Worm (Caenorhabditis elegans) whole organism, early embryonic: Measurements from ENCODE around the gene clec-73.

Experiments used
- B0310.2 ChIP-seq: sonication (generic microtip); optimal IDR thresholded peaks from 2 replicates; lab custom pipeline; 2016; ENCODE audit warnings: mild to moderate bottlenecking, missing genetic modification characterization, missing compliant biosample characterization
- F13C5.2 ChIP-seq: sonication (generic microtip); optimal IDR thresholded peaks from 2 replicates; lab custom pipeline; 2017; ENCODE audit warnings: mild to moderate bottlenecking, missing genetic modification characterization, inconsistent platforms, missing compliant biosample characterization
- aly-1 ChIP-seq: sonication (generic microtip); optimal IDR thresholded peaks from 2 replicates; lab custom pipeline; 2016; ENCODE audit warnings: missing genetic modification characterization, missing compliant biosample characterization
- ama-1 ChIP-seq: fragments of 150-350 bp; optimal IDR thresholded peaks from 2 replicates; lab custom pipeline; 2014
- ceh-13 ChIP-seq: fragments of 200-800 bp; sonication (Bioruptor generic); optimal IDR thresholded peaks from 2 replicates; lab custom pipeline; 2018; ENCODE audit warnings: mild to moderate bottlenecking, missing genetic modification characterization, missing compliant biosample characterization
- ceh-36 ChIP-seq: sonication (generic microtip); optimal IDR thresholded peaks from 2 replicates; lab custom pipeline; 2016; ENCODE audit warnings: missing genetic modification characterization, inconsistent platforms, missing compliant biosample characterization
- ets-7 ChIP-seq: sonication (generic microtip); optimal IDR thresholded peaks from 2 replicates; lab custom pipeline; 2016; ENCODE audit warnings: missing genotype, missing genetic modification characterization, missing compliant biosample characterization
- flt-1 ChIP-seq: fragments of 200-800 bp; sonication (Bioruptor generic); IDR thresholded peaks from 2 replicates; pipeline ENCODE4 v1.3.6; 2022; ENCODE audit warnings: missing genetic modification characterization, missing compliant biosample characterization
- hmbx-1 ChIP-seq: sonication (generic microtip); optimal IDR thresholded peaks from 2 replicates; lab custom pipeline; 2016; ENCODE audit warnings: mild to moderate bottlenecking, missing genetic modification characterization, missing compliant biosample characterization
- hmg-4 ChIP-seq: fragments of 200-800 bp; sonication (Bioruptor generic); optimal IDR thresholded peaks from 2 replicates; lab custom pipeline; 2018; ENCODE audit warnings: mild to moderate bottlenecking, missing genetic modification characterization, missing compliant biosample characterization
- hnd-1 ChIP-seq: sonication (generic microtip); optimal IDR thresholded peaks from 2 replicates; lab custom pipeline; 2016; ENCODE audit warnings: missing genetic modification characterization, missing compliant biosample characterization
- pes-1 ChIP-seq: fragments of 200-800 bp; sonication (Bioruptor generic); IDR thresholded peaks from 2 replicates; pipeline ENCODE4 v1.3.6; 2022; ENCODE audit warnings: missing genetic modification reagents, missing genetic modification characterization, missing compliant biosample characterization
- scrt-1 ChIP-seq: fragments of 200-800 bp; sonication (Bioruptor generic); IDR thresholded peaks from 2 replicates; pipeline ENCODE4 v1.3.6; 2022; ENCODE audit warnings: missing genetic modification characterization, missing compliant biosample characterization
- sea-1 ChIP-seq: fragments of 200-800 bp; sonication (Bioruptor generic); conservative IDR thresholded peaks from 2 replicates; pipeline ENCODE4 v1.3.6; 2022; ENCODE audit warnings: missing genetic modification characterization, missing compliant biosample characterization
- tbx-11 ChIP-seq: fragments of 200-800 bp; sonication (Bioruptor generic); IDR thresholded peaks from 2 replicates; pipeline ENCODE4 v1.3.6; 2022; ENCODE audit warnings: missing genetic modification characterization, missing compliant biosample characterization
- tbx-37 ChIP-seq: fragments of 200-800 bp; sonication (Bioruptor generic); conservative IDR thresholded peaks from 2 replicates; pipeline ENCODE4 v1.3.6; 2022; ENCODE audit warnings: missing genetic modification reagents, missing genetic modification characterization, missing compliant biosample characterization
- tra-4 ChIP-seq: sonication (generic microtip); optimal IDR thresholded peaks from 2 replicates; lab custom pipeline; 2017; ENCODE audit warnings: missing genetic modification characterization, missing compliant biosample characterization

The clec-73 gene

DNA sequence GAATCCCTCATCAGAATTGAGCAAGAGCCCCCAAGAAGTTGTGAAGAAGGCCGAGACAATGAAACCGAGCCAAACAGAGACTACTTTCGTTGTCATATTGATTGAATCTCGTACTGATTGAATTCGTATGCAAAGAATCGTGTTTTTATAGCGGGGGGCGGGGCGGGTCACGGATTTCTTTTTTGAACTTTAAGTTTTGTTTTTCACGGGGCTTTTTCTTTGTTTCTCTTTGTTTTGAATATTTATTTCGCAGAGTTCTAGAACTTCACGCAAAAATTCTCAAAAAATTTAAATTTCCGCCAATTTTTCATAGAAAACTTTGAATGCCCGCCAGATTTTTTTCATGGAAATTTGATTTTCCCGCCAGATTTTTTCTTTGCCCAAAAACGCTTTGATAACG lies at the start of gene clec-73:
clec-73 (minus strand) TSS at position 101 of the 400 bp plus-strand sequence.
- no peak for TF ChIP-seq flt-1 (GFP tag; lab: Robert Waterston, UW)
- no peak for TF ChIP-seq ets-7 (tag; lab: Kevin White, UChicago)
- no peak for TF ChIP-seq ama-1 (lab: Kevin White, UChicago)
- TF ChIP-seq F13C5.2 (tag; lab: Kevin White, UChicago), result no peak
- no peak for TF ChIP-seq tbx-37 (GFP tag; lab: Robert Waterston, UW)
- TF ChIP-seq scrt-1, result no peak
- no peak for TF ChIP-seq hmbx-1
- no peak for TF ChIP-seq pes-1 (GFP tag; lab: Robert Waterston, UW)
- TF ChIP-seq hmg-4 (GFP tag; lab: Kevin White, UChicago), result no peak

DNA sequence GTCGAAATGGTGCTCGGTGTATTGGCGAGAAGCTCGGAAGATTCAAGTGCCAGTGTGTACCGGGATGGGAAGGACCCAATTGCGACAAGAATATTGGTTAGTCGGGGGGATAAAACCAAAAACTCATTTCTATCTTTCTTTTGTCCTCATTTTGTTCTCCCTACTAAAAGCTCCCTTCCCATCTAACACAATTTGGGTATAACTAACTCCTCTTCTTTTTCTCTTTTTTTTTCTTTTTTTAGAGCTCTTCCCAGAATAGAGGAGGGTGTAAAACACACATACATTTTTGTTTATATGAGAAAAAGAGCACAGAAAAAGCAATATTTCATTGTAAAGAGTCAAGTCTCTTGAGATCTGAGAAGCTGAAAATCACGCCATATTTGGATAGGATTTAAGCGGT lies 49.2 kb upstream of the clec-73 start:
- TF ChIP-seq hmbx-1 (no peak), scrt-1 (no peak), tbx-11 (GFP tag; lab: Robert Waterston, UW) (no peak), F13C5.2 (tag; lab: Kevin White, UChicago) (no peak), ceh-36 (tag; lab: Kevin White, UChicago) (no peak), tra-4 (no peak), ets-7 (tag; lab: Kevin White, UChicago) (no peak), tbx-37 (GFP tag; lab: Robert Waterston, UW) (no peak), ama-1 (lab: Kevin White, UChicago) (no peak), hnd-1 (tag; lab: Kevin White, UChicago) (no peak), aly-1 (no peak), ceh-13 (GFP tag; lab: Kevin White, UChicago) (no peak), sea-1 (GFP tag; lab: Robert Waterston, UW) (no peak), B0310.2 (tag; lab: Kevin White, UChicago) (no peak), hmg-4 (GFP tag; lab: Kevin White, UChicago) (no peak), flt-1 (GFP tag; lab: Robert Waterston, UW) (no peak), pes-1 (GFP tag; lab: Robert Waterston, UW) (no peak)

DNA sequence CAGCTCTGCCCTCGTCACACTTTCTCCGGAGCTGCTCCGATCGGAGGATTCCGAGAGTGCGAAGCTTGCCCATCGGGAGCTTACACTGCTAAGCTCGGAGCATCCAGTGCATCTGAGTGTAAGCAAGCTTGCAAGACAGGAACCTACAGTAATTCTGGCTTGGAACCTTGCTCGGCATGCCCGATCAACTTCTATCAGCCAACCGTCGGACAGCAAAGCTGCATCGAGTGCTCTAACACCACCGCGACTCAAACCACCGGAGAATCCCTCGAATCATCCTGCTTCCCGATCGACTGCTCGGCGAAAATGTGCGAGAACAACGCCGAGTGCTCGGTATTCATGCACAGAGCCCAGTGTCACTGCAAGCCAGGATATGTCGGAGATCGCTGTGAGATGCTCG lies 48.2 kb upstream of the clec-73 start:
- TF ChIP-seq scrt-1 (no peak), tbx-37 (GFP tag; lab: Robert Waterston, UW) (no peak), ceh-36 (tag; lab: Kevin White, UChicago) (no peak), B0310.2 (tag; lab: Kevin White, UChicago) (no peak), ets-7 (tag; lab: Kevin White, UChicago) (no peak)

DNA sequence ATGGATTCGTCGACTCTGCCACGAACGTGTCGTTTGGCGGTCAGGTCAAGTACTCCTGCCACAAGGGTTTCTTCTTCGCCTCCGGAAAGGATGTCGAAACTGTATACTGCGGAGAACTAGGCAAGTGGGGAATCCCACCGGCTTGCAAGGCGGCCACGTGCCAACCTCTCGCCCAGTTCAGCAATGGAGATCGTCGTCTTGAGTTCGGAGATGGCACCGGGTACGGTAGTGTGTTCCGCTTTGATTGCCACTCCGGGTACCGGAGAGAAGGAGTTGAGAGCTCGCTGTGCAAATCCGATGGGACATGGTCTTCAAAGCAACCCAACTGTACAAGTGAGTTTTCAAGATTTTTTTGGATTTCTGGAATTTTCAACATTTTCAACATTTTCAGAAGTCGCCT lies 43.7 kb upstream of the clec-73 start:
- TF ChIP-seq pes-1 (GFP tag; lab: Robert Waterston, UW), result no peak
- TF ChIP-seq hmbx-1, result no peak
- no peak for TF ChIP-seq scrt-1
- no peak for TF ChIP-seq ama-1 (lab: Kevin White, UChicago)
- TF ChIP-seq F13C5.2 (tag; lab: Kevin White, UChicago), result no peak
- no peak for TF ChIP-seq tbx-11 (GFP tag; lab: Robert Waterston, UW)
- TF ChIP-seq ceh-13 (GFP tag; lab: Kevin White, UChicago), result no peak
- TF ChIP-seq B0310.2 (tag; lab: Kevin White, UChicago), result no peak

DNA sequence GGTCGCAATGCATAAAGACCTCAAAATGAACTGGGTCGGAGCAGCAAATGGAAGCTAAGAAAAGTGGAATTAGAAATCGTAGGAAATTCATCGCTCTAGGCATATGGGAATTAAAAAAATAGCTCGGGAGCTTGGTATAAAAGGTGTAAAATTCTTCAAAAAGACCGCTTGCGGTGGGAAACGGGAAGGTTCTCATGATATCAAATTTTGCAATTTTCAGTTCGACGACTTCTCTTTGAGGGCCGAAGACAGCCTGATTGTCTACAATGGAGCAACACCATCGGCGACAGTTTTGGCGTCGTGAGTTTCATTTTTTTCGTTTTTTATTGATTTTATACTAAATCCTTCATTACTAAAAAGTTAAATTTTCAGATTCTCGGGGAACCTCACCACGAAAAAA lies 42.5 kb upstream of the clec-73 start, which contains the start of gene F47C12.8:
F47C12.8 (minus strand) TSS at position 101 of the 400 bp plus-strand sequence.
- TF ChIP-seq sea-1 (GFP tag; lab: Robert Waterston, UW), result no peak
- no peak for TF ChIP-seq tra-4
- TF ChIP-seq hnd-1 (tag; lab: Kevin White, UChicago), result no peak
- TF ChIP-seq ceh-13 (GFP tag; lab: Kevin White, UChicago), result no peak
- no peak for TF ChIP-seq ama-1 (lab: Kevin White, UChicago)
- no peak for TF ChIP-seq pes-1 (GFP tag; lab: Robert Waterston, UW)
- no peak for TF ChIP-seq tbx-11 (GFP tag; lab: Robert Waterston, UW)
- TF ChIP-seq aly-1, result no peak
- TF ChIP-seq scrt-1, result no peak
- TF ChIP-seq F13C5.2 (tag; lab: Kevin White, UChicago), result no peak
- no peak for TF ChIP-seq hmg-4 (GFP tag; lab: Kevin White, UChicago)
- no peak for TF ChIP-seq tbx-37 (GFP tag; lab: Robert Waterston, UW)
- TF ChIP-seq ceh-36 (tag; lab: Kevin White, UChicago), result no peak
- no peak for TF ChIP-seq B0310.2 (tag; lab: Kevin White, UChicago)
- no peak for TF ChIP-seq hmbx-1
- no peak for TF ChIP-seq ets-7 (tag; lab: Kevin White, UChicago)
- TF ChIP-seq flt-1 (GFP tag; lab: Robert Waterston, UW), result no peak

DNA sequence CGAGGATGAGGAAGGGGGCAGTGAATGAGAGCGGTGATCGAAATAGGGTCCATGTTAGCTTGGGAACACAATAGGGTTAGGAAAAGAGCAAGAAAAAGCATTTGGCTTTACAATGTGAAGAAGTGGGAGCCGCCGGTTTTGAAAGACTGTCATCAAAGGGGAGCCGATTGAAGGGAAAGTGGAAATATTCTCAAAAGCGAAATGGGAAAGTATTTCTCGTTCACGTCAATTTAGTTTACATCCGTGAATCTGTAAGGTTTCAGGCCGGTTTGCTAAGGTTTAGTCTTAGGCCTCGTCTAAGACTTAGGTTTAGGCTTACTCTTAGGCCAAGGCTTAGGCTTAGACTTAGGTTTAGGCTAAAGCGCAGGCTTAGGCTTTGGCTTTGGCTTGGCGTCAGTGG lies 39.4 kb upstream of the clec-73 start, which contains the start of gene F47C12.7:
F47C12.7 (minus strand) TSS at position 101 of the 400 bp plus-strand sequence.
- TF ChIP-seq ceh-13 (GFP tag; lab: Kevin White, UChicago) (no peak), tbx-11 (GFP tag; lab: Robert Waterston, UW) (no peak)

DNA sequence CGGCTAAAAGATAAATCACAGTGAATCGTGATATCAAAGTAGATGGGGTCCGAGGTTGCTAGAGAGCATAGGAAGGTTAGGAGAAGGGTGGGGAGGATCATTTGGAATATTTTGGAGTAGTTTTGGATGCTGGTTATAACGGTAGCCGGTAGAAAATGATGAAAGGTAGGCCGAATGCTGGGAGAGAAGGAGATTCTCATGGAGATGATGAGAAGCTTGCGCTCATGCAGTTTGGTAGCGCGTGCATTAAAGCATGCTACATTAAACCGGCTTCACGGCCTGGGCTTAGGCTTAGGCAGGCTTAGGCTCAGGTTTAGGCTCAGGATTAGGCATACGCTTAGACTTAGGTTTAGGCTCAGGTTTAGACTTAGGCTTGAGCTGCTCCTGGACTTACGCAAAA lies 38.3 kb upstream of the clec-73 start, which contains the start of gene F47C12.13:
F47C12.13 (minus strand) TSS at position 101 of the 400 bp plus-strand sequence.
- TF ChIP-seq hmg-4 (GFP tag; lab: Kevin White, UChicago) (no peak), tbx-11 (GFP tag; lab: Robert Waterston, UW) (no peak), aly-1 (no peak), sea-1 (GFP tag; lab: Robert Waterston, UW) (no peak), ceh-13 (GFP tag; lab: Kevin White, UChicago) (no peak), tbx-37 (GFP tag; lab: Robert Waterston, UW) (no peak), flt-1 (GFP tag; lab: Robert Waterston, UW) (no peak), pes-1 (GFP tag; lab: Robert Waterston, UW) (no peak), hnd-1 (tag; lab: Kevin White, UChicago) (no peak), scrt-1 (no peak), tra-4 (no peak), hmbx-1 (no peak), ama-1 (lab: Kevin White, UChicago) (no peak), ets-7 (tag; lab: Kevin White, UChicago) (no peak), F13C5.2 (tag; lab: Kevin White, UChicago) (no peak), B0310.2 (tag; lab: Kevin White, UChicago) (no peak)
